Worm (Caenorhabditis elegans) whole organism, L3 larva: Measurements from ENCODE around the gene ugt-45.

Experiments
- ZK546.5 ChIP-seq: sonication (generic microtip); optimal IDR thresholded peaks from 2 replicates; lab custom pipeline; 2017; ENCODE audit warnings: missing biosample characterization, missing genetic modification characterization
- aly-2 ChIP-seq: fragments of 150-350 bp; optimal IDR thresholded peaks from 2 replicates; lab custom pipeline; 2014; ENCODE audit warnings: missing biosample characterization, missing genetic modification characterization
- ama-1 ChIP-seq: fragments of 150-350 bp; optimal IDR thresholded peaks from 2 replicates; lab custom pipeline; 2018
- ceh-16 ChIP-seq: sonication (generic microtip); optimal IDR thresholded peaks from 2 replicates; lab custom pipeline; 2017; ENCODE audit warnings: missing biosample characterization, missing genetic modification characterization
- ceh-28 ChIP-seq: fragments of 150-350 bp; optimal IDR thresholded peaks from 2 replicates; lab custom pipeline; 2014; ENCODE audit warnings: missing biosample characterization, missing genetic modification reagents, missing genetic modification characterization
- ceh-82 ChIP-seq: fragments of 150-350 bp; optimal IDR thresholded peaks from 2 replicates; lab custom pipeline; 2014; ENCODE audit warnings: missing biosample characterization, missing genetic modification characterization
- ceh-9 ChIP-seq: sonication (generic microtip); optimal IDR thresholded peaks from 2 replicates; lab custom pipeline; 2018; ENCODE audit warnings: missing biosample characterization, missing genetic modification characterization
- egl-27 ChIP-seq: sonication (generic microtip); optimal IDR thresholded peaks from 4 replicates; lab custom pipeline; 2017; ENCODE audit warnings: missing biosample characterization, missing genetic modification reagents, missing genetic modification characterization
- elt-1 ChIP-seq: fragments of 150-350 bp; optimal IDR thresholded peaks from 2 replicates; lab custom pipeline; 2014; ENCODE audit warnings: missing biosample characterization, missing genetic modification characterization
- elt-2 ChIP-seq: sonication (generic microtip); optimal IDR thresholded peaks from 2 replicates; lab custom pipeline; 2016; ENCODE audit warnings: missing genetic modification reagents, mild to moderate bottlenecking, missing genetic modification characterization, missing compliant biosample characterization
- elt-3 ChIP-seq, 3 experiments: fragments of 150-350 bp in 1 of 3; sonication (generic microtip) in 2 of 3; optimal IDR thresholded peaks; 2 replicates in 2 of 3; 4 replicates in 1 of 3; lab custom pipeline; 2014 to 2017; ENCODE audit warnings: missing biosample characterization in 3 of 3, missing genetic modification characterization in 3 of 3
- eor-1 ChIP-seq, 2 experiments: fragments of 150-350 bp; optimal IDR thresholded peaks; 2 replicates each; lab custom pipeline; 2014 to 2018; ENCODE audit warnings: missing biosample characterization in 2 of 2, missing genetic modification characterization in 2 of 2
- fkh-10 ChIP-seq: sonication (generic microtip); optimal IDR thresholded peaks from 2 replicates; lab custom pipeline; 2017; ENCODE audit warnings: missing biosample characterization, missing genetic modification reagents, missing genetic modification characterization
- fkh-2 ChIP-seq: fragments of 150-350 bp; optimal IDR thresholded peaks from 2 replicates; lab custom pipeline; 2014; ENCODE audit warnings: missing biosample characterization, missing genetic modification reagents, missing genetic modification characterization
- hmg-11 ChIP-seq: sonication (generic microtip); optimal IDR thresholded peaks from 2 replicates; lab custom pipeline; 2016; ENCODE audit warnings: missing genetic modification characterization, missing compliant biosample characterization
- jun-1 ChIP-seq: fragments of 150-350 bp; optimal IDR thresholded peaks from 2 replicates; lab custom pipeline; 2014; ENCODE audit warnings: missing biosample characterization, missing genetic modification reagents, missing genetic modification characterization
- lin-15B ChIP-seq: fragments of 150-350 bp; optimal IDR thresholded peaks from 2 replicates; lab custom pipeline; 2014; ENCODE audit warnings: missing biosample characterization, missing genetic modification characterization
- lin-39 ChIP-seq: fragments of 150-350 bp; optimal IDR thresholded peaks from 2 replicates; lab custom pipeline; 2018; ENCODE audit warnings: missing biosample characterization, missing genetic modification reagents, missing genetic modification characterization
- lsy-12 ChIP-seq: sonication (generic microtip); optimal IDR thresholded peaks from 2 replicates; lab custom pipeline; 2016; ENCODE audit warnings: mild to moderate bottlenecking, missing genetic modification characterization, missing compliant biosample characterization
- mdl-1 ChIP-seq: fragments of 150-350 bp; optimal IDR thresholded peaks from 2 replicates; lab custom pipeline; 2014; ENCODE audit warnings: missing biosample characterization, missing genetic modification characterization
- nfya-1 ChIP-seq: sonication (generic microtip); optimal IDR thresholded peaks from 2 replicates; lab custom pipeline; 2017; ENCODE audit warnings: missing genetic modification characterization, mild to moderate bottlenecking, missing compliant biosample characterization, antibody characterized with exemption, moderate library complexity; ENCODE audit not compliant: insufficient read depth
- nhr-11 ChIP-seq: fragments of 150-350 bp; optimal IDR thresholded peaks from 2 replicates; lab custom pipeline; 2014; ENCODE audit warnings: missing biosample characterization, missing genetic modification characterization
- nhr-23 ChIP-seq: fragments of 150-350 bp; optimal IDR thresholded peaks from 2 replicates; lab custom pipeline; 2014; ENCODE audit warnings: missing biosample characterization, missing genetic modification reagents, missing genetic modification characterization
- nhr-237 ChIP-seq: fragments of 150-350 bp; optimal IDR thresholded peaks from 2 replicates; lab custom pipeline; 2014; ENCODE audit warnings: missing biosample characterization, missing genetic modification characterization
- nhr-28 ChIP-seq: fragments of 150-350 bp; optimal IDR thresholded peaks from 2 replicates; lab custom pipeline; 2014; ENCODE audit warnings: missing biosample characterization, missing genetic modification characterization
- nhr-43 ChIP-seq: sonication (generic microtip); optimal IDR thresholded peaks from 2 replicates; lab custom pipeline; 2016; ENCODE audit warnings: mild to moderate bottlenecking, missing genetic modification characterization, missing compliant biosample characterization; ENCODE audit not compliant: poor library complexity, severe bottlenecking
- nhr-67 ChIP-seq: fragments of 150-350 bp; optimal IDR thresholded peaks from 2 replicates; lab custom pipeline; 2014; ENCODE audit warnings: missing biosample characterization, missing genetic modification characterization
- nhr-76 ChIP-seq: fragments of 150-350 bp; sonication (generic microtip); optimal IDR thresholded peaks from 5 replicates; lab custom pipeline; 2014; ENCODE audit warnings: missing biosample characterization, missing genetic modification characterization
- nhr-77 ChIP-seq: fragments of 150-350 bp; optimal IDR thresholded peaks from 2 replicates; lab custom pipeline; 2014; ENCODE audit warnings: missing biosample characterization, missing genetic modification characterization
- pha-4 ChIP-seq: fragments of 150-350 bp; optimal IDR thresholded peaks from 2 replicates; lab custom pipeline; 2014; ENCODE audit warnings: missing biosample characterization, missing genetic modification reagents, missing genetic modification characterization
- pqm-1 ChIP-seq: fragments of 150-350 bp; optimal IDR thresholded peaks from 2 replicates; lab custom pipeline; 2017; ENCODE audit warnings: missing biosample characterization, missing genetic modification characterization, inconsistent platforms
- snpc-4 ChIP-seq: fragments of 150-350 bp; optimal IDR thresholded peaks from 2 replicates; lab custom pipeline; 2014; ENCODE audit warnings: missing biosample characterization, missing genetic modification characterization
- tbx-2 ChIP-seq: sonication (generic microtip); optimal IDR thresholded peaks from 2 replicates; lab custom pipeline; 2016; ENCODE audit warnings: mild to moderate bottlenecking, missing genetic modification characterization, missing compliant biosample characterization
- unc-39 ChIP-seq: sonication (generic microtip); optimal IDR thresholded peaks from 4 replicates; lab custom pipeline; 2017; ENCODE audit warnings: missing biosample characterization, missing genetic modification characterization
- unc-62 ChIP-seq: fragments of 150-350 bp; sonication (generic microtip); optimal IDR thresholded peaks from 4 replicates; lab custom pipeline; 2014; ENCODE audit warnings: missing biosample characterization, missing genetic modification reagents, missing genetic modification characterization
- zag-1 ChIP-seq: fragments of 150-350 bp; optimal IDR thresholded peaks from 2 replicates; lab custom pipeline; 2014; ENCODE audit warnings: missing biosample characterization, missing genetic modification characterization
- ztf-4 ChIP-seq: fragments of 150-350 bp; optimal IDR thresholded peaks from 2 replicates; lab custom pipeline; 2014; ENCODE audit warnings: missing biosample characterization, missing genetic modification characterization

The ugt-45 gene

ce11 chrIV:3751001-3751400 lies at the start of gene ugt-45:
Gene ugt-45 (minus strand): TSS chrIV:3751101.
- no peak for TF ChIP-seq fkh-10 (GFP tag; lab: Kevin White, UChicago)

- TF ChIP-seq ceh-16 (tag; lab: Kevin White, UChicago): no peak
- TF ChIP-seq elt-2: no peak
- TF ChIP-seq nhr-67: no peak
- no peak for TF ChIP-seq unc-39 (tag; lab: Kevin White, UChicago)
- TF ChIP-seq pha-4: no peak
- TF ChIP-seq zag-1: no peak
- TF ChIP-seq nhr-237 (tag; lab: Kevin White, UChicago): no peak
- no peak for TF ChIP-seq ztf-4
- TF ChIP-seq nhr-28: no peak
- TF ChIP-seq eor-1 (tag; optimal IDR thresholded peaks at IDR 0.05; lab: Kevin White, UChicago): no peak
- no peak for TF ChIP-seq fkh-2
- TF ChIP-seq jun-1 (tag; lab: Kevin White, UChicago): no peak
- no peak for TF ChIP-seq fkh-10 (GFP tag; lab: Kevin White, UChicago)
- no peak for TF ChIP-seq elt-3 (tag; optimal IDR thresholded peaks at IDR 0.05; lab: Kevin White, UChicago)
- TF ChIP-seq mdl-1: no peak
- TF ChIP-seq tbx-2 (tag; lab: Kevin White, UChicago): no peak
- no peak for TF ChIP-seq elt-1 (tag; lab: Kevin White, UChicago)
- no peak for TF ChIP-seq hmg-11 (tag; lab: Kevin White, UChicago)
These were observed 46.5 kb upstream of the ugt-45 start for ce11 chrIV:3797442-3797841.

ce11 chrIV:3794437-3794836 lies 43.5 kb upstream of the ugt-45 start, which contains the start of gene K09B3.1:
Gene K09B3.1 (plus strand): TSS chrIV:3794737.
- TF ChIP-seq nhr-23 (no peak), tbx-2 (tag; lab: Kevin White, UChicago) (no peak), snpc-4 (no peak), nhr-28 (no peak), nhr-11 (tag; lab: Kevin White, UChicago) (no peak), ceh-16 (tag; lab: Kevin White, UChicago) (no peak), egl-27 (tag; lab: Kevin White, UChicago) (no peak), ztf-4 (no peak), nhr-43 (tag; lab: Kevin White, UChicago) (no peak), lin-39 (tag; lab: Kevin White, UChicago) (no peak), jun-1 (tag; lab: Kevin White, UChicago) (no peak), lsy-12 (tag; lab: Kevin White, UChicago) (no peak)

- TF ChIP-seq tbx-2 (tag; lab: Kevin White, UChicago): no peak
- no peak for TF ChIP-seq elt-3 (tag; optimal IDR thresholded peaks at IDR 0.05; lab: Kevin White, UChicago)
- no peak for TF ChIP-seq egl-27 (tag; lab: Kevin White, UChicago)
- no peak for TF ChIP-seq aly-2 (tag; lab: Kevin White, UChicago)
- TF ChIP-seq nhr-76 (tag; lab: Kevin White, UChicago): no peak
- no peak for TF ChIP-seq lin-15B (tag; lab: Kevin White, UChicago)
- TF ChIP-seq zag-1: no peak
These were observed 33.0 kb upstream of the ugt-45 start, which contains the start of gene glct-6 for ce11 chrIV:3783910-3784309. Gene glct-6 (plus strand): TSS chrIV:3784210.

- TF ChIP-seq lin-15B (tag; lab: Kevin White, UChicago) (no peak), ztf-4 (no peak), lsy-12 (tag; lab: Kevin White, UChicago) (no peak), ceh-82 (tag; lab: Kevin White, UChicago) (no peak), hmg-11 (tag; lab: Kevin White, UChicago) (no peak), nhr-43 (tag; lab: Kevin White, UChicago) (no peak), nhr-23 (no peak), ama-1 (no peak), fkh-2 (no peak), ceh-16 (tag; lab: Kevin White, UChicago) (no peak), egl-27 (tag; lab: Kevin White, UChicago) (no peak), unc-62 (GFP tag; lab: Kevin White, UChicago) (no peak), snpc-4 (no peak), nhr-76 (tag; lab: Kevin White, UChicago) (no peak), ZK546.5 (no peak), nhr-11 (tag; lab: Kevin White, UChicago) (no peak), eor-1 (tag; optimal IDR thresholded peaks at IDR 0.05; lab: Kevin White, UChicago) (no peak)
These were observed 30.6 kb upstream of the ugt-45 start for ce11 chrIV:3781539-3781938.

ce11 chrIV:3774160-3774559 lies 23.3 kb upstream of the ugt-45 start:
- TF ChIP-seq ceh-9 (tag; lab: Kevin White, UChicago) (no peak), lin-15B (tag; lab: Kevin White, UChicago) (no peak), mdl-1 (no peak), unc-39 (tag; lab: Kevin White, UChicago) (no peak), aly-2 (tag; lab: Kevin White, UChicago) (no peak), snpc-4 (no peak), tbx-2 (tag; lab: Kevin White, UChicago) (no peak), ceh-82 (tag; lab: Kevin White, UChicago) (no peak), ama-1 (no peak), nfya-1 (no peak), elt-3 (tag; optimal IDR thresholded peaks at IDR 0.05; lab: Kevin White, UChicago) (no peak), elt-2 (no peak), ceh-28 (tag; lab: Kevin White, UChicago) (no peak), nhr-77 (tag; lab: Kevin White, UChicago) (no peak), pqm-1 (tag; lab: Kevin White, UChicago) (no peak)
